Fruit fly (Drosophila melanogaster): Measurements from ENCODE around the gene CG15743.
A peak's percentile ranks its signal among the peaks of the same experiment; 100 is the strongest.

Gene CG15743

DNA sequence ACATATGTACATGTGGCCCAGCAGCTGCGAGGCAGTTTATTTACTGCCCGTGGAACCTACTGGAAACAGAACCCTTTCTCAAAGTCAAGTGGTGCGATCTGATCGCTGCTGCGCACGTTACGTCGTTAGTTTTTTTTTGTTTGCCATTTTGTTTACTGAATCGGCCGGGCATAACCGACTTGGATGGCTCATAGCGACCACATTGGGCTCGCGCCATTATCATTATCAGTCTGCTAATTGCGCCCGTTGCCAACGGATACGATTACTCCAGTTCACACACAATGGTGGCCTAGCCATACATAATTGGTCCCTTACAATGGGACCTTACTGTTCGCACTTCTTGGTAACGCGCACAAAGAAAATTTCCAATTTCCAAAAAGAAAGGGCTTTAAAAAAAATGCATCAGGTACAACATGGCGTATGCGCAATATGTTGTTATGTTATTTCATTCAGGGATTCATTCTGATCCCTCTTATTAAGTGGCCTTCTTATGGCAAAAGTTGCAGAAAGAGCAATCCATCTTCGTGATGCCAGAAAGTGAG lies 47.3 kb downstream of the CG15743 start (continued):
- TF ChIP-seq insv (GFP tag; optimal IDR thresholded peaks at IDR 0.05): no peak
- TF ChIP-seq kay (GFP tag; optimal IDR thresholded peaks at IDR 0.05): no peak
- TF ChIP-seq D (optimal IDR thresholded peaks at IDR 0.05): no peak
- no peak for TF ChIP-seq D (GFP tag; optimal IDR thresholded peaks at IDR 0.05)
- TF ChIP-seq D19A (tag; optimal IDR thresholded peaks at IDR 0.05): peak; percentile 79
- no peak for TF ChIP-seq CG1602 (GFP tag; optimal IDR thresholded peaks at IDR 0.05)
- TF ChIP-seq shn (GFP tag; optimal IDR thresholded peaks at IDR 0.05): peak; percentile 33
- peak; percentile 70 for TF ChIP-seq CG10543 (GFP tag; optimal IDR thresholded peaks at IDR 0.05)
- TF ChIP-seq dpn (GFP tag; optimal IDR thresholded peaks at IDR 0.05): peak; percentile 17 to 22
- no peak for TF ChIP-seq BEAF-32 (GFP tag; optimal IDR thresholded peaks at IDR 0.05)
- TF ChIP-seq YL-1 (GFP tag; optimal IDR thresholded peaks at IDR 0.05): no peak
- no peak for TF ChIP-seq CG18011 (GFP tag; optimal IDR thresholded peaks at IDR 0.05)
- no peak for TF ChIP-seq chn (GFP tag; optimal IDR thresholded peaks at IDR 0.05)
- peak; percentile 55 for TF ChIP-seq CG9727 (GFP tag; optimal IDR thresholded peaks at IDR 0.05)
- TF ChIP-seq CG12071 (GFP tag; optimal IDR thresholded peaks at IDR 0.05): no peak
- peak; percentile 29 for TF ChIP-seq Oli (tag; optimal IDR thresholded peaks at IDR 0.05)
- TF ChIP-seq Fer2 (tag; optimal IDR thresholded peaks at IDR 0.05): no peak
- peak; percentile 52 for TF ChIP-seq HLH54F (GFP tag; optimal IDR thresholded peaks at IDR 0.05)
- TF ChIP-seq CG18619 (GFP tag; optimal IDR thresholded peaks at IDR 0.05): peak; percentile 16
- TF ChIP-seq CG9609 (GFP tag; optimal IDR thresholded peaks at IDR 0.05): peak; percentile 28
- TF ChIP-seq CG31365 (tag; optimal IDR thresholded peaks at IDR 0.05): no peak
- no peak for TF ChIP-seq Sin3A (optimal IDR thresholded peaks at IDR 0.05)
- no peak for TF ChIP-seq prd (optimal IDR thresholded peaks at IDR 0.05)
- no peak for TF ChIP-seq prd (GFP tag; IDR thresholded peaks at IDR 0.05)
- TF ChIP-seq H15 (GFP tag; IDR thresholded peaks at IDR 0.05): no peak
- TF ChIP-seq cwo (GFP tag; optimal IDR thresholded peaks at IDR 0.05): peak; percentile 41
- peak; percentile 8 for TF ChIP-seq CG3163 (GFP tag; optimal IDR thresholded peaks at IDR 0.05)
- TF ChIP-seq Ssrp (tag; optimal IDR thresholded peaks at IDR 0.05): no peak
- no peak for TF ChIP-seq knrl (GFP tag; IDR thresholded peaks at IDR 0.05; ENCODE audit: partially characterized antibody)
- no peak for TF ChIP-seq sr (GFP tag; IDR thresholded peaks at IDR 0.05)
- no peak for TF ChIP-seq CG16813 (GFP tag; IDR thresholded peaks at IDR 0.05; ENCODE audit: partially characterized antibody)
- no peak for TF ChIP-seq otp (GFP tag; IDR thresholded peaks at IDR 0.05)
- no peak for TF ChIP-seq Kr (GFP tag; optimal IDR thresholded peaks at IDR 0.05)
- TF ChIP-seq CG7556 (GFP tag; optimal IDR thresholded peaks at IDR 0.05): peak; percentile 20
- TF ChIP-seq gt (GFP tag; IDR thresholded peaks at IDR 0.05): no peak
- no peak for TF ChIP-seq CG6175 (GFP tag; IDR thresholded peaks at IDR 0.05)
- no peak for TF ChIP-seq Bdp1 (GFP tag; optimal IDR thresholded peaks at IDR 0.05)
- no peak for TF ChIP-seq Drgx (GFP tag; IDR thresholded peaks at IDR 0.05)
- TF ChIP-seq CG9932 (GFP tag; IDR thresholded peaks at IDR 0.05): peak; percentile 45
- no peak for TF ChIP-seq sim (GFP tag; IDR thresholded peaks at IDR 0.05)
- TF ChIP-seq twi (tag; optimal IDR thresholded peaks at IDR 0.05): no peak
- TF ChIP-seq CG4617 (GFP tag; optimal IDR thresholded peaks at IDR 0.05; ENCODE audit: borderline replicate concordance): no peak
- no peak for TF ChIP-seq CG15011 (GFP tag; optimal IDR thresholded peaks at IDR 0.05)
- TF ChIP-seq Hr39 (optimal IDR thresholded peaks at IDR 0.05): no peak
- no peak for TF ChIP-seq CG12769 (tag; optimal IDR thresholded peaks at IDR 0.05)
- no peak for TF ChIP-seq tll (GFP tag; optimal IDR thresholded peaks at IDR 0.05)
- no peak for TF ChIP-seq CG14860 (GFP tag; IDR thresholded peaks at IDR 0.05; ENCODE audit: partially characterized antibody)
- no peak for TF ChIP-seq run (tag; optimal IDR thresholded peaks at IDR 0.05)
- peak; percentile 14 for TF ChIP-seq pum (GFP tag; optimal IDR thresholded peaks at IDR 0.05)
- TF ChIP-seq CG4730 (GFP tag; IDR thresholded peaks at IDR 0.05): no peak
- TF ChIP-seq nerfin-1 (tag; optimal IDR thresholded peaks at IDR 0.05): no peak
- TF ChIP-seq E2f1 (GFP tag; IDR thresholded peaks at IDR 0.05): no peak

Data from whole organism, embryonic.